Fruit fly (Drosophila melanogaster): ENCODE data around the gene CG17028.

The CG17028 gene

dm6 chr3L:15981403-15981802 is 3.1 kb downstream of the CG17028 start:
- TF ChIP-seq Rel (GFP tag; optimal IDR thresholded peaks at IDR 0.05) (no peak), Rel (tag; optimal IDR thresholded peaks at IDR 0.05) (peak; percentile 62), brk (GFP tag; optimal IDR thresholded peaks at IDR 0.05) (no peak)

dm6 chr3L:15982148-15982547 is 3.8 kb downstream of the CG17028 start:
- TF ChIP-seq Dfd (GFP tag; optimal IDR thresholded peaks at IDR 0.05) (peak; percentile 80), Abd-B (GFP tag; optimal IDR thresholded peaks at IDR 0.05) (no peak)

- TF ChIP-seq br (GFP tag; optimal IDR thresholded peaks at IDR 0.05) = peak; percentile 92
- no peak for TF ChIP-seq N (GFP tag; optimal IDR thresholded peaks at IDR 0.05)
- no peak for TF ChIP-seq pan (optimal IDR thresholded peaks at IDR 0.05)
- TF ChIP-seq tai (GFP tag; optimal IDR thresholded peaks at IDR 0.05) = no peak
- no peak for TF ChIP-seq usp (GFP tag; optimal IDR thresholded peaks at IDR 0.05)
- peak; percentile 99 for TF ChIP-seq rgr (GFP tag; optimal IDR thresholded peaks at IDR 0.05)
- peak; percentile 95 for TF ChIP-seq Rel (GFP tag; optimal IDR thresholded peaks at IDR 0.05)
- peak; percentile 96 for TF ChIP-seq Rel (tag; optimal IDR thresholded peaks at IDR 0.05)
- TF ChIP-seq CG9705 (GFP tag; optimal IDR thresholded peaks at IDR 0.05) = peak; percentile 99
- TF ChIP-seq dl (GFP tag; optimal IDR thresholded peaks at IDR 0.05; ENCODE audit: insufficient read depth in 1 of 2, partially characterized antibody in 2 of 2) = no peak
- peak; percentile 94 for TF ChIP-seq Hnf4 (GFP tag; optimal IDR thresholded peaks at IDR 0.05)
- TF ChIP-seq sv (GFP tag; optimal IDR thresholded peaks at IDR 0.05) = peak; percentile 97
- TF ChIP-seq Vsx2 (GFP tag; optimal IDR thresholded peaks at IDR 0.05; ENCODE audit: partially characterized antibody) = no peak
- TF ChIP-seq h (GFP tag; optimal IDR thresholded peaks at IDR 0.05) = peak; percentile 98
- TF ChIP-seq OdsH (GFP tag; optimal IDR thresholded peaks at IDR 0.05) = peak; percentile 97
- TF ChIP-seq Hr83 (GFP tag; optimal IDR thresholded peaks at IDR 0.05; ENCODE audit: poor library complexity, severe bottlenecking) = peak; percentile 75
- no peak for TF ChIP-seq CrebA (GFP tag; optimal IDR thresholded peaks at IDR 0.05; ENCODE audit: borderline replicate concordance)
- TF ChIP-seq woc (GFP tag; optimal IDR thresholded peaks at IDR 0.05) = peak; percentile 92
- TF ChIP-seq dsf (GFP tag; optimal IDR thresholded peaks at IDR 0.05; ENCODE audit: borderline replicate concordance) = peak; percentile 89
- TF ChIP-seq GATAd (GFP tag; optimal IDR thresholded peaks at IDR 0.05) = peak; percentile 86
- peak; percentile 98 for TF ChIP-seq dmrt93B (GFP tag; optimal IDR thresholded peaks at IDR 0.05)
- TF ChIP-seq fru (GFP tag; optimal IDR thresholded peaks at IDR 0.05) = peak; percentile 90
- TF ChIP-seq Jra (GFP tag; optimal IDR thresholded peaks at IDR 0.05) = peak; percentile 76
- TF ChIP-seq Sp1 (GFP tag; optimal IDR thresholded peaks at IDR 0.05) = peak; percentile 99
- TF ChIP-seq jim (GFP tag; optimal IDR thresholded peaks at IDR 0.05) = peak; percentile 26
- TF ChIP-seq CG32264 (GFP tag; optimal IDR thresholded peaks at IDR 0.05) = peak; percentile 87
- peak; percentile 58 to 98 for TF ChIP-seq foxo (GFP tag; optimal IDR thresholded peaks at IDR 0.05)
- peak; percentile 96 for TF ChIP-seq psq (GFP tag; optimal IDR thresholded peaks at IDR 0.05)
- TF ChIP-seq sage (GFP tag; optimal IDR thresholded peaks at IDR 0.05) = peak; percentile 97
- no peak for TF ChIP-seq Myc (optimal IDR thresholded peaks at IDR 0.05)
- peak; percentile 81 for TF ChIP-seq Mio (GFP tag; optimal IDR thresholded peaks at IDR 0.05)
- TF ChIP-seq ey (GFP tag; optimal IDR thresholded peaks at IDR 0.05) = peak; percentile 94
- peak; percentile 100 for TF ChIP-seq HLH106 (tag; optimal IDR thresholded peaks at IDR 0.05)
Measured at dm6 chr3L:15982783-15983432, 4.6 kb downstream of the CG17028 start, which contains the start of the genes brm and Arl1. brm (minus strand) TSS chr3L:15982869. Arl1 (plus strand) TSS chr3L:15983135.

dm6 chr3L:15987635-15988034 is 9.3 kb downstream of the CG17028 start, which contains the start of gene PolD1:
PolD1 (minus strand) TSS chr3L:15987815.
- TF ChIP-seq ey (GFP tag; optimal IDR thresholded peaks at IDR 0.05) = no peak
- TF ChIP-seq Myc (optimal IDR thresholded peaks at IDR 0.05) = no peak
- TF ChIP-seq rgr (GFP tag; optimal IDR thresholded peaks at IDR 0.05) = no peak
- no peak for TF ChIP-seq Dif (GFP tag; optimal IDR thresholded peaks at IDR 0.05; ENCODE audit: partially characterized antibody)
- TF ChIP-seq Hr78 (GFP tag; optimal IDR thresholded peaks at IDR 0.05) = no peak
- TF ChIP-seq Sp1 (GFP tag; optimal IDR thresholded peaks at IDR 0.05) = no peak
- TF ChIP-seq woc (GFP tag; optimal IDR thresholded peaks at IDR 0.05) = no peak
- no peak for TF ChIP-seq dmrt93B (GFP tag; optimal IDR thresholded peaks at IDR 0.05)
- TF ChIP-seq Hr83 (GFP tag; optimal IDR thresholded peaks at IDR 0.05; ENCODE audit: poor library complexity, severe bottlenecking) = no peak
